Worm (Caenorhabditis elegans) whole organism, late embryonic: ENCODE data around the gene C35B1.3.

Source experiments
- ama-1 ChIP-seq: fragments of 150-350 bp; optimal IDR thresholded peaks from 2 replicates; lab custom pipeline; 2014
- ceh-18 ChIP-seq: sonication (generic microtip); optimal IDR thresholded peaks from 2 replicates; lab custom pipeline; 2016; ENCODE audit warnings: missing genetic modification characterization, missing compliant biosample characterization
- dmd-4 ChIP-seq: sonication (generic microtip); optimal IDR thresholded peaks from 2 replicates; lab custom pipeline; 2016; ENCODE audit warnings: borderline replicate concordance, missing genetic modification characterization, missing compliant biosample characterization
- fkh-10 ChIP-seq: fragments of 150-350 bp; optimal IDR thresholded peaks from 2 replicates; lab custom pipeline; 2014; ENCODE audit warnings: missing biosample characterization, missing genetic modification reagents, missing genetic modification characterization
- nhr-11 ChIP-seq: fragments of 150-350 bp; optimal IDR thresholded peaks from 2 replicates; lab custom pipeline; 2014; ENCODE audit warnings: missing biosample characterization, missing genetic modification characterization
- pha-2 ChIP-seq: sonication (generic microtip); optimal IDR thresholded peaks from 2 replicates; lab custom pipeline; 2017; ENCODE audit warnings: mild to moderate bottlenecking, missing genetic modification characterization, missing compliant biosample characterization

DNA sequence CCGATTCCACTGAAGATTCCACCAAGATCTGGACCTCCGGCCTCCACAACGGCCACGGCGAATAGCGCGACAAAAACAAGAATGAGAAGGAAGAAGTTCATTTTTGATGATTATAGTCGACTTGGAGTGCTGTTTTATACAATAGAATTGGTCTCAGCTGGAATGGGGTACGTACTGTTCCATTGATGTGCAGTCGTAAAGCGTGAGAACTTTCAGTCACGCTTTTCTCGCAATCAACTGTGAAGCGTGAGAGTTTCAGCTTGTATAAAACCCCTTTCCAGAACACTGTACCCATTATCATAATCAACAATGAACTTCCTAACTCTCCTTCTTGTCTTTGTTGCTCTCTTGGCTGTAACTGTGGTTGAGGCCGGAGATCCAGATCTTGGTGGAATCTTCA lies 34.7 kb downstream of the C35B1.3 start, which contains the start of the genes F49F1.4 and F49F1.2:
- TF ChIP-seq pha-2 (tag; lab: Kevin White, UChicago): no peak
- no peak for TF ChIP-seq fkh-10 (GFP tag; lab: Kevin White, UChicago)
- no peak for TF ChIP-seq ceh-18 (tag; lab: Kevin White, UChicago)
- TF ChIP-seq ama-1 (lab: Kevin White, UChicago): no peak
- TF ChIP-seq dmd-4 (tag; lab: Kevin White, UChicago): no peak
- no peak for TF ChIP-seq nhr-11 (tag; lab: Kevin White, UChicago)
